Worm (Caenorhabditis elegans) whole organism, L3 larva: Measurements from ENCODE around the gene D2024.5.

Experiments used
- ZK546.5 ChIP-seq: sonication (generic microtip); optimal IDR thresholded peaks from 2 replicates; lab custom pipeline; 2017; ENCODE audit warnings: missing biosample characterization, missing genetic modification characterization
- aly-2 ChIP-seq: fragments of 150-350 bp; optimal IDR thresholded peaks from 2 replicates; lab custom pipeline; 2014; ENCODE audit warnings: missing biosample characterization, missing genetic modification characterization
- ceh-16 ChIP-seq: sonication (generic microtip); optimal IDR thresholded peaks from 2 replicates; lab custom pipeline; 2017; ENCODE audit warnings: missing biosample characterization, missing genetic modification characterization
- ceh-28 ChIP-seq: fragments of 150-350 bp; optimal IDR thresholded peaks from 2 replicates; lab custom pipeline; 2014; ENCODE audit warnings: missing biosample characterization, missing genetic modification reagents, missing genetic modification characterization
- ceh-82 ChIP-seq: fragments of 150-350 bp; optimal IDR thresholded peaks from 2 replicates; lab custom pipeline; 2014; ENCODE audit warnings: missing biosample characterization, missing genetic modification characterization
- ceh-9 ChIP-seq: sonication (generic microtip); optimal IDR thresholded peaks from 2 replicates; lab custom pipeline; 2018; ENCODE audit warnings: missing biosample characterization, missing genetic modification characterization
- daf-12 ChIP-seq: fragments of 150-350 bp; optimal IDR thresholded peaks from 2 replicates; lab custom pipeline; 2014; ENCODE audit warnings: missing biosample characterization, missing genetic modification reagents, missing genetic modification characterization
- egl-27 ChIP-seq: sonication (generic microtip); optimal IDR thresholded peaks from 4 replicates; lab custom pipeline; 2017; ENCODE audit warnings: missing biosample characterization, missing genetic modification reagents, missing genetic modification characterization
- egl-5 ChIP-seq: fragments of 150-350 bp; optimal IDR thresholded peaks from 2 replicates; lab custom pipeline; 2017; ENCODE audit warnings: missing biosample characterization, missing genetic modification reagents, missing genetic modification characterization, inconsistent platforms
- elt-1 ChIP-seq: fragments of 150-350 bp; optimal IDR thresholded peaks from 2 replicates; lab custom pipeline; 2014; ENCODE audit warnings: missing biosample characterization, missing genetic modification characterization
- elt-2 ChIP-seq: sonication (generic microtip); optimal IDR thresholded peaks from 2 replicates; lab custom pipeline; 2016; ENCODE audit warnings: missing genetic modification reagents, mild to moderate bottlenecking, missing genetic modification characterization, missing compliant biosample characterization
- eor-1 ChIP-seq, 2 experiments: fragments of 150-350 bp; optimal IDR thresholded peaks; 2 replicates each; lab custom pipeline; 2014 to 2018; ENCODE audit warnings: missing biosample characterization in 2 of 2, missing genetic modification characterization in 2 of 2
- fkh-10 ChIP-seq: sonication (generic microtip); optimal IDR thresholded peaks from 2 replicates; lab custom pipeline; 2017; ENCODE audit warnings: missing biosample characterization, missing genetic modification reagents, missing genetic modification characterization
- fkh-2 ChIP-seq: fragments of 150-350 bp; optimal IDR thresholded peaks from 2 replicates; lab custom pipeline; 2014; ENCODE audit warnings: missing biosample characterization, missing genetic modification reagents, missing genetic modification characterization
- fos-1 ChIP-seq: fragments of 150-350 bp; optimal IDR thresholded peaks from 2 replicates; lab custom pipeline; 2014; ENCODE audit warnings: missing biosample characterization, missing genetic modification characterization
- hmg-11 ChIP-seq: sonication (generic microtip); optimal IDR thresholded peaks from 2 replicates; lab custom pipeline; 2016; ENCODE audit warnings: missing genetic modification characterization, missing compliant biosample characterization
- jun-1 ChIP-seq: fragments of 150-350 bp; optimal IDR thresholded peaks from 2 replicates; lab custom pipeline; 2014; ENCODE audit warnings: missing biosample characterization, missing genetic modification reagents, missing genetic modification characterization
- lin-15B ChIP-seq: fragments of 150-350 bp; optimal IDR thresholded peaks from 2 replicates; lab custom pipeline; 2014; ENCODE audit warnings: missing biosample characterization, missing genetic modification characterization
- lsy-12 ChIP-seq: sonication (generic microtip); optimal IDR thresholded peaks from 2 replicates; lab custom pipeline; 2016; ENCODE audit warnings: mild to moderate bottlenecking, missing genetic modification characterization, missing compliant biosample characterization
- mdl-1 ChIP-seq: fragments of 150-350 bp; optimal IDR thresholded peaks from 2 replicates; lab custom pipeline; 2014; ENCODE audit warnings: missing biosample characterization, missing genetic modification characterization
- mml-1 ChIP-seq: fragments of 150-350 bp; sonication (generic microtip); optimal IDR thresholded peaks from 3 replicates; lab custom pipeline; 2014; ENCODE audit warnings: missing biosample characterization, missing genetic modification characterization
- nfya-1 ChIP-seq: sonication (generic microtip); optimal IDR thresholded peaks from 2 replicates; lab custom pipeline; 2017; ENCODE audit warnings: missing genetic modification characterization, mild to moderate bottlenecking, missing compliant biosample characterization, antibody characterized with exemption, moderate library complexity; ENCODE audit not compliant: insufficient read depth
- nhr-11 ChIP-seq: fragments of 150-350 bp; optimal IDR thresholded peaks from 2 replicates; lab custom pipeline; 2014; ENCODE audit warnings: missing biosample characterization, missing genetic modification characterization
- nhr-12 ChIP-seq: fragments of 150-350 bp; optimal IDR thresholded peaks from 2 replicates; lab custom pipeline; 2014; ENCODE audit warnings: missing biosample characterization, missing genetic modification characterization
- nhr-23 ChIP-seq: fragments of 150-350 bp; optimal IDR thresholded peaks from 2 replicates; lab custom pipeline; 2014; ENCODE audit warnings: missing biosample characterization, missing genetic modification reagents, missing genetic modification characterization
- nhr-237 ChIP-seq: fragments of 150-350 bp; optimal IDR thresholded peaks from 2 replicates; lab custom pipeline; 2014; ENCODE audit warnings: missing biosample characterization, missing genetic modification characterization
- nhr-25 ChIP-seq: sonication (generic microtip); optimal IDR thresholded peaks from 2 replicates; lab custom pipeline; 2017; ENCODE audit warnings: missing biosample characterization, missing genetic modification characterization
- nhr-43 ChIP-seq: sonication (generic microtip); optimal IDR thresholded peaks from 2 replicates; lab custom pipeline; 2016; ENCODE audit warnings: mild to moderate bottlenecking, missing genetic modification characterization, missing compliant biosample characterization; ENCODE audit not compliant: poor library complexity, severe bottlenecking
- nhr-67 ChIP-seq: fragments of 150-350 bp; optimal IDR thresholded peaks from 2 replicates; lab custom pipeline; 2014; ENCODE audit warnings: missing biosample characterization, missing genetic modification characterization
- nhr-76 ChIP-seq: fragments of 150-350 bp; sonication (generic microtip); optimal IDR thresholded peaks from 5 replicates; lab custom pipeline; 2014; ENCODE audit warnings: missing biosample characterization, missing genetic modification characterization
- nhr-77 ChIP-seq: fragments of 150-350 bp; optimal IDR thresholded peaks from 2 replicates; lab custom pipeline; 2014; ENCODE audit warnings: missing biosample characterization, missing genetic modification characterization
- pha-4 ChIP-seq: fragments of 150-350 bp; optimal IDR thresholded peaks from 2 replicates; lab custom pipeline; 2014; ENCODE audit warnings: missing biosample characterization, missing genetic modification reagents, missing genetic modification characterization
- skn-1 ChIP-seq: fragments of 150-350 bp; optimal IDR thresholded peaks from 2 replicates; lab custom pipeline; 2014; ENCODE audit warnings: missing biosample characterization, missing genetic modification characterization
- snpc-4 ChIP-seq: fragments of 150-350 bp; optimal IDR thresholded peaks from 2 replicates; lab custom pipeline; 2014; ENCODE audit warnings: missing biosample characterization, missing genetic modification characterization
- zag-1 ChIP-seq: fragments of 150-350 bp; optimal IDR thresholded peaks from 2 replicates; lab custom pipeline; 2014; ENCODE audit warnings: missing biosample characterization, missing genetic modification characterization
- ztf-4 ChIP-seq: fragments of 150-350 bp; optimal IDR thresholded peaks from 2 replicates; lab custom pipeline; 2014; ENCODE audit warnings: missing biosample characterization, missing genetic modification characterization

The D2024.5 gene

DNA sequence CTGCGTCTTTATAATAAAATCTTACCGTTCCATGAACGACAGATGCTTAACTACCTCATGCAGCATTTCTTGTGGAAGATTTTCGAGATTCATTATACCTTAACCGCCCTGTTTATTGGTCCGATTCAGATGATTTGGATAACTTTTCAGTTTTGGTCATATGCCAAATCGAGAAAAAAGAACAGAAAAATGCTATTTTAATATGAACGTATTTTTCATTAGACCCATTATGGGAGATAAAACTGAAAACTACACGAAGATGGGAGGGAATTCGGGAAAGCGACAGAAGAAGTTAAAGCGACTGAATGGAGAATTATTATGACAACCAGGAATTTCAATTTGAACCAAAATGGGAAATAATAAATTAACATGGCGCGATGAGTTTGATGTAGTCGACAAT, 1.0 kb downstream of the D2024.5 start, which contains the start of gene R13A1.10:
TSS of gene R13A1.10 (minus strand) at position 101 of the 400 bp plus-strand sequence.
- TF ChIP-seq daf-12 (tag; lab: Kevin White, UChicago) = no peak
- TF ChIP-seq nhr-11 (tag; lab: Kevin White, UChicago) = no peak
- no peak for TF ChIP-seq lsy-12 (tag; lab: Kevin White, UChicago)
- no peak for TF ChIP-seq fos-1 (tag; lab: Kevin White, UChicago)
- no peak for TF ChIP-seq fkh-10 (GFP tag; lab: Kevin White, UChicago)
- TF ChIP-seq snpc-4 (tag; lab: Kevin White, UChicago) = no peak
- no peak for TF ChIP-seq hmg-11 (tag; lab: Kevin White, UChicago)
- TF ChIP-seq fkh-2 (tag; lab: Kevin White, UChicago) = no peak
- TF ChIP-seq nhr-25 (tag; lab: Kevin White, UChicago) = no peak
- TF ChIP-seq ZK546.5 (tag; lab: Kevin White, UChicago) = no peak
- TF ChIP-seq jun-1 (tag; lab: Kevin White, UChicago) = no peak
- no peak for TF ChIP-seq nhr-23
- no peak for TF ChIP-seq pha-4 (tag; lab: Kevin White, UChicago)
- no peak for TF ChIP-seq nhr-12 (tag; lab: Kevin White, UChicago)
- no peak for TF ChIP-seq zag-1 (tag; lab: Kevin White, UChicago)
- no peak for TF ChIP-seq mdl-1 (tag; lab: Kevin White, UChicago)
- TF ChIP-seq ceh-82 (tag; lab: Kevin White, UChicago) = no peak
- TF ChIP-seq elt-1 (tag; lab: Kevin White, UChicago) = no peak
- TF ChIP-seq nhr-67 (tag; lab: Kevin White, UChicago) = no peak

DNA sequence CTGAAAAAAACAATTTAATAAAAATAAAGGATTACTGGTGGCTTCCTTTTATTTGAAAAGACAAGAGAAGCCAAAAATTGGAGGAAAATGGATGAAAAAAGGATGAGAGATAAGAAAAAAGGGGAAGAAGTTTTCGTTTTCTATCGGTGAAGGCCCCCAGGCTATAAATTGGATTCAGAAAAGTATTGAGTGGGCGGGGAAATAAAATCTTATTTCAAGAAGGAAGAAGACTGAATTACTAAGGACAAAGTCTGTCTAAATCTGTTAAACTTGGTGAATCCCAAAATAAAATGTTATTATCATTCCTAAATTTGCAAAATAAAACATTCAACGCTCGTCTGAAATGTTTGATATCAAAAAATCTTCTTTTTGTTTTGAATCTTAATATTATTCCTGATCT, 6.0 kb downstream of the D2024.5 start:
- TF ChIP-seq ceh-16 (tag; lab: Kevin White, UChicago) (no peak), nhr-237 (tag; lab: Kevin White, UChicago) (no peak), nhr-76 (tag; lab: Kevin White, UChicago) (no peak), fkh-10 (GFP tag; lab: Kevin White, UChicago) (peak; percentile 18), mml-1 (tag; lab: Kevin White, UChicago) (no peak), nhr-77 (no peak)
- TF ChIP-seq, all 47 proteins: peak for 1

DNA sequence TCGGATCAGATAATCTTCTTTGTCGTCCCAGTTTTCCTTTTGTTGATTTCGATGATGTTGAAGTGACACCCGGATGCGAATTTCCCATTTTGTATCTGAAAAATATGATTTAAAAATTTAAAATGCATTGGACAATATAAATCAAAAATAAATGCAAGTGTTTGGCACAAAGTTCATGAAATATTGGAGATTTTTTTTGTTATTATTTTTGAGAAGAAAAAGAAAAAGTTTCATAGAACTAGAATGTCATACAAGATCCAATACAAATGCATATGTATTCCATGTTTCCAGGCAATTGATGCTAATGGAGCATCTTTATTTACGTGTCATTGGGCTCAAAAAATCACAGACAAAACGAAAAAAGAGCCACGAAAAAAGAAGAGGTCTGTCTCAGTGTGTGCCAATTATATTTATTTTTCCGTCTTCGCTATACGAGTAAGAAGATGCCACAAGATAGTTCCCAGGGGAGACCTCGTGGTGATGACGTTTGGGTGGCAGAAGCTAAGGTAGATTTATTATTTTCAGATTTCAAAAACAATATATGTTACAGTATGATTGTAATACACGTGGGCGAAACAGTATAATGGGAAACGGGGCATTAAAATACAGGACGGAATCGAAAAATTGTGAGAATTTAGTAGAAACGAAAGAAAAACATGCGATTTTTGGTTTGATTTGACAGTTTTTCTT, 8.6 kb downstream of the D2024.5 start, which contains the start of the genes glb-23 and R13A1.1:
TSS of gene glb-23 (minus strand) at position 101 of the 690 bp plus-strand sequence.
TSS of gene R13A1.1 (plus strand) at position 640 of the 690 bp plus-strand sequence.
- TF ChIP-seq egl-27 (tag; lab: Kevin White, UChicago) (no peak), pha-4 (tag; lab: Kevin White, UChicago) (no peak), elt-2 (tag; lab: Kevin White, UChicago) (no peak), snpc-4 (tag; lab: Kevin White, UChicago) (no peak), nhr-11 (tag; lab: Kevin White, UChicago) (no peak), ceh-9 (no peak), lsy-12 (tag; lab: Kevin White, UChicago) (no peak), nhr-23 (no peak)

DNA sequence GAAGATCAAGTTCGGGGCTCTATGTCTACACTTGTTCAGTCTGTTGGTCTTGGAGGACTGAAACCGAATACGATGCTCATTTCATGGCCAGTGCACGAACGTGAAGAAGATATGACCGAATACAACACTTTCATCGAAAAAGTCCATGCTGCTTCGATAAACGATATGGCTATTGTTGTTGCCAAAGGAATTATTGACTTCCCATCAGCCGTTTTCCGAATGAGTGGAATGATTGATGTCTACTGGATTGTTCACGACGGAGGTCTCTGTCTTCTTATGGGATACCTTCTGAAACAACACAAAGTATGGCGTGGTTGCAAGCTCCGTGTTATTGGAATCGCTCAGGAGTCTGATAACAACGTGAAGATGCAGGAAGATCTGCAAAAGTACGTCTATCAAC, 11.9 kb downstream of the D2024.5 start:
- TF ChIP-seq egl-5 (tag; lab: Kevin White, UChicago) (no peak), nhr-12 (tag; lab: Kevin White, UChicago) (no peak), nhr-76 (tag; lab: Kevin White, UChicago) (no peak), nhr-43 (tag; lab: Kevin White, UChicago) (no peak), nfya-1 (tag; lab: Kevin White, UChicago) (no peak), ceh-82 (tag; lab: Kevin White, UChicago) (no peak), nhr-237 (tag; lab: Kevin White, UChicago) (no peak), skn-1 (no peak), aly-2 (tag; lab: Kevin White, UChicago) (no peak), ceh-28 (tag; lab: Kevin White, UChicago) (no peak), fkh-2 (tag; lab: Kevin White, UChicago) (no peak), mml-1 (tag; lab: Kevin White, UChicago) (no peak), nhr-67 (tag; lab: Kevin White, UChicago) (no peak), lin-15B (tag; lab: Kevin White, UChicago) (no peak), elt-2 (tag; lab: Kevin White, UChicago) (no peak), ztf-4 (tag; lab: Kevin White, UChicago) (no peak), eor-1 (tag; optimal IDR thresholded peaks at IDR 0.05; lab: Kevin White, UChicago) (no peak), egl-27 (tag; lab: Kevin White, UChicago) (no peak)
